Worm (Caenorhabditis elegans) whole organism, L1 larva: ENCODE results near the gene cyl-1.

ENCODE experiments used
- C16A3.4 ChIP-seq: fragments of 150-350 bp; optimal IDR thresholded peaks from 2 replicates; lab custom pipeline; 2014; ENCODE audit warnings: missing biosample characterization, missing genetic modification characterization
- C34B4.2 ChIP-seq: sonication (generic microtip); optimal IDR thresholded peaks from 2 replicates; lab custom pipeline; 2017; ENCODE audit warnings: mild to moderate bottlenecking, missing genetic modification characterization, missing compliant biosample characterization
- aha-1 ChIP-seq: fragments of 150-350 bp; optimal IDR thresholded peaks from 2 replicates; lab custom pipeline; 2014; ENCODE audit warnings: missing biosample characterization, missing genetic modification characterization
- aly-2 ChIP-seq: fragments of 150-350 bp; optimal IDR thresholded peaks from 2 replicates; lab custom pipeline; 2014; ENCODE audit warnings: missing biosample characterization, missing genetic modification characterization
- ama-1 ChIP-seq: fragments of 150-350 bp; optimal IDR thresholded peaks from 2 replicates; lab custom pipeline; 2014
- blmp-1 ChIP-seq: fragments of 150-350 bp; optimal IDR thresholded peaks from 2 replicates; lab custom pipeline; 2014; ENCODE audit warnings: missing biosample characterization, missing genetic modification characterization
- ceh-8 ChIP-seq: fragments of 200-800 bp; sonication (Bioruptor generic); optimal IDR thresholded peaks from 2 replicates; lab custom pipeline; 2018; ENCODE audit warnings: mild to moderate bottlenecking, missing genetic modification characterization, moderate library complexity, missing compliant biosample characterization
- ceh-82 ChIP-seq, 3 experiments: fragments of 150-350 bp in 1 of 3; sonication (generic microtip) in 2 of 3; optimal IDR thresholded peaks; 2 replicates each; lab custom pipeline; 2014 to 2017; ENCODE audit warnings: missing biosample characterization in 3 of 3, missing genetic modification characterization in 3 of 3
- ceh-88 ChIP-seq: fragments of 200-800 bp; sonication (Bioruptor generic); IDR thresholded peaks from 2 replicates; pipeline ENCODE4 v1.3.6; 2022; ENCODE audit warnings: missing genetic modification characterization, missing compliant biosample characterization
- ces-1 ChIP-seq: fragments of 150-350 bp; optimal IDR thresholded peaks from 2 replicates; lab custom pipeline; 2014; ENCODE audit warnings: missing biosample characterization, missing genetic modification reagents, missing genetic modification characterization
- efl-1 ChIP-seq, 4 experiments: fragments of 150-350 bp; optimal IDR thresholded peaks in 3 of 4; peaks in 1 of 4; 1 replicate in 1 of 4; 2 replicates in 3 of 4; lab custom pipeline; 2014; ENCODE audit warnings: missing biosample characterization in 2 of 4, missing genetic modification characterization in 2 of 4, missing genetic modification reagents in 2 of 4
- efl-3 ChIP-seq: fragments of 200-800 bp; sonication (Bioruptor generic); optimal IDR thresholded peaks from 2 replicates; lab custom pipeline; 2018; ENCODE audit warnings: mild to moderate bottlenecking, missing genetic modification characterization, missing compliant biosample characterization
- egl-13 ChIP-seq: sonication (generic microtip); optimal IDR thresholded peaks from 2 replicates; lab custom pipeline; 2016; ENCODE audit warnings: missing genotype, missing genetic modification reagents, missing genetic modification characterization, missing compliant biosample characterization
- egl-27 ChIP-seq, 2 experiments: fragments of 150-350 bp in 1 of 2; sonication (generic microtip); optimal IDR thresholded peaks; 3 replicates each; lab custom pipeline; 2017 to 2018; ENCODE audit warnings: missing biosample characterization in 2 of 2, missing genetic modification characterization in 2 of 2, missing genetic modification reagents in 2 of 2
- elt-2 ChIP-seq: sonication (generic microtip); optimal IDR thresholded peaks from 2 replicates; lab custom pipeline; 2016; ENCODE audit warnings: missing genetic modification characterization, mild to moderate bottlenecking, inconsistent platforms, missing compliant biosample characterization, missing genetic modification reagents
- elt-3 ChIP-seq, 6 experiments: fragments of 150-350 bp in 1 of 6; sonication (generic microtip); optimal IDR thresholded peaks; 2 replicates each; lab custom pipeline; 2017 to 2018; ENCODE audit warnings: missing biosample characterization in 6 of 6, missing genetic modification characterization in 6 of 6, inconsistent platforms in 1 of 6
- fkh-10 ChIP-seq: sonication (generic microtip); optimal IDR thresholded peaks from 2 replicates; lab custom pipeline; 2017; ENCODE audit warnings: missing biosample characterization, missing genetic modification reagents, missing genetic modification characterization
- fkh-4 ChIP-seq: sonication (generic microtip); optimal IDR thresholded peaks from 2 replicates; lab custom pipeline; 2016; ENCODE audit warnings: missing compliant biosample characterization, missing genetic modification characterization, borderline replicate concordance
- grh-1 ChIP-seq: fragments of 200-800 bp; sonication (Bioruptor generic); IDR thresholded peaks from 2 replicates; pipeline ENCODE4 v1.3.6; 2022; ENCODE audit warnings: missing genetic modification reagents, missing genetic modification characterization, missing compliant biosample characterization
- hlh-17 ChIP-seq: fragments of 200-800 bp; sonication (Bioruptor generic); optimal IDR thresholded peaks from 2 replicates; lab custom pipeline; 2018; ENCODE audit warnings: missing genetic modification characterization, mild to moderate bottlenecking, missing compliant biosample characterization, moderate library complexity, borderline replicate concordance
- lin-13 ChIP-seq: fragments of 150-350 bp; optimal IDR thresholded peaks from 2 replicates; lab custom pipeline; 2014; ENCODE audit warnings: missing biosample characterization, missing genetic modification reagents, missing genetic modification characterization
- lin-14 ChIP-seq: fragments of 200-800 bp; sonication (Bioruptor generic); optimal IDR thresholded peaks from 2 replicates; lab custom pipeline; 2018; ENCODE audit warnings: mild to moderate bottlenecking, missing genetic modification characterization, moderate library complexity, missing compliant biosample characterization
- lin-35 ChIP-seq, 2 experiments: fragments of 150-350 bp; optimal IDR thresholded peaks; 2 replicates each; lab custom pipeline; 2014; ENCODE audit warnings: missing biosample characterization in 2 of 2, missing genetic modification characterization in 2 of 2, missing genetic modification reagents in 2 of 2
- lsy-2 ChIP-seq, 2 experiments: fragments of 150-350 bp; optimal IDR thresholded peaks; 2 replicates each; lab custom pipeline; 2014; ENCODE audit warnings: missing biosample characterization in 2 of 2, missing genetic modification characterization in 2 of 2
- mef-2 ChIP-seq: fragments of 150-350 bp; optimal IDR thresholded peaks from 2 replicates; lab custom pipeline; 2014; ENCODE audit warnings: missing biosample characterization, missing genetic modification characterization
- nhr-12 ChIP-seq: sonication (generic microtip); optimal IDR thresholded peaks from 2 replicates; lab custom pipeline; 2017; ENCODE audit warnings: missing biosample characterization, missing genetic modification characterization
- nhr-19 ChIP-seq: fragments of 200-800 bp; sonication (Bioruptor generic); conservative IDR thresholded peaks from 2 replicates; pipeline ENCODE4 v1.3.6; 2022; ENCODE audit warnings: missing genetic modification characterization, missing compliant biosample characterization
- nhr-237 ChIP-seq: fragments of 150-350 bp; optimal IDR thresholded peaks from 2 replicates; lab custom pipeline; 2014; ENCODE audit warnings: missing biosample characterization, missing genetic modification characterization
- nhr-47 ChIP-seq: sonication (generic microtip); optimal IDR thresholded peaks from 2 replicates; lab custom pipeline; 2016; ENCODE audit warnings: mild to moderate bottlenecking, missing genetic modification characterization, moderate library complexity, missing compliant biosample characterization
- nhr-71 ChIP-seq: sonication (generic microtip); optimal IDR thresholded peaks from 2 replicates; lab custom pipeline; 2016; ENCODE audit warnings: mild to moderate bottlenecking, missing genetic modification characterization, moderate library complexity, missing compliant biosample characterization
- nhr-90 ChIP-seq: sonication (generic microtip); optimal IDR thresholded peaks from 2 replicates; lab custom pipeline; 2016; ENCODE audit warnings: mild to moderate bottlenecking, missing genetic modification characterization, missing compliant biosample characterization; ENCODE audit not compliant: poor library complexity
- pag-3 ChIP-seq: sonication (generic microtip); optimal IDR thresholded peaks from 2 replicates; lab custom pipeline; 2017; ENCODE audit warnings: missing genetic modification characterization, mild to moderate bottlenecking, missing compliant biosample characterization, antibody characterized with exemption, borderline replicate concordance; ENCODE audit not compliant: insufficient read depth
- pax-3 ChIP-seq: fragments of 200-800 bp; sonication (Bioruptor generic); optimal IDR thresholded peaks from 2 replicates; lab custom pipeline; 2018; ENCODE audit warnings: mild to moderate bottlenecking, missing genetic modification characterization, moderate library complexity, missing compliant biosample characterization
- sup-37 ChIP-seq: fragments of 200-800 bp; sonication (Bioruptor generic); optimal IDR thresholded peaks from 2 replicates; lab custom pipeline; 2018; ENCODE audit warnings: mild to moderate bottlenecking, missing genetic modification characterization, missing compliant biosample characterization
- swsn-7 ChIP-seq: sonication (generic microtip); optimal IDR thresholded peaks from 2 replicates; lab custom pipeline; 2016; ENCODE audit warnings: missing genetic modification characterization, missing compliant biosample characterization
- tbx-2 ChIP-seq: sonication (generic microtip); optimal IDR thresholded peaks from 2 replicates; lab custom pipeline; 2016; ENCODE audit warnings: missing genetic modification characterization, missing compliant biosample characterization
- tlp-1 ChIP-seq: fragments of 150-350 bp; optimal IDR thresholded peaks from 2 replicates; lab custom pipeline; 2014; ENCODE audit warnings: missing biosample characterization, missing genetic modification characterization
- unc-30 ChIP-seq: sonication (generic microtip); optimal IDR thresholded peaks from 2 replicates; lab custom pipeline; 2017; ENCODE audit warnings: missing biosample characterization, missing genetic modification characterization
- unc-62 ChIP-seq: fragments of 150-350 bp; optimal IDR thresholded peaks from 2 replicates; lab custom pipeline; 2014; ENCODE audit warnings: missing biosample characterization, missing genetic modification reagents, missing genetic modification characterization
- unc-86 ChIP-seq: sonication (generic microtip); optimal IDR thresholded peaks from 2 replicates; lab custom pipeline; 2016; ENCODE audit warnings: missing genetic modification characterization, missing compliant biosample characterization
- unc-98 ChIP-seq: fragments of 200-800 bp; sonication (Bioruptor generic); IDR thresholded peaks from 2 replicates; pipeline ENCODE4 v1.3.6; 2022; ENCODE audit warnings: missing genetic modification characterization, missing compliant biosample characterization
- vab-15 ChIP-seq: sonication (generic microtip); optimal IDR thresholded peaks from 2 replicates; lab custom pipeline; 2017; ENCODE audit warnings: missing genotype, mild to moderate bottlenecking, missing genetic modification characterization, missing compliant biosample characterization
- xbp-1 ChIP-seq: sonication (generic microtip); optimal IDR thresholded peaks from 2 replicates; lab custom pipeline; 2016; ENCODE audit warnings: missing genetic modification characterization, missing compliant biosample characterization
- ztf-11 ChIP-seq, 2 experiments: sonication (generic microtip); optimal IDR thresholded peaks; 2 replicates each; lab custom pipeline; 2016 to 2017; ENCODE audit warnings: missing genetic modification characterization in 2 of 2, missing biosample characterization in 1 of 2, missing compliant biosample characterization in 1 of 2

cyl-1 gene

DNA sequence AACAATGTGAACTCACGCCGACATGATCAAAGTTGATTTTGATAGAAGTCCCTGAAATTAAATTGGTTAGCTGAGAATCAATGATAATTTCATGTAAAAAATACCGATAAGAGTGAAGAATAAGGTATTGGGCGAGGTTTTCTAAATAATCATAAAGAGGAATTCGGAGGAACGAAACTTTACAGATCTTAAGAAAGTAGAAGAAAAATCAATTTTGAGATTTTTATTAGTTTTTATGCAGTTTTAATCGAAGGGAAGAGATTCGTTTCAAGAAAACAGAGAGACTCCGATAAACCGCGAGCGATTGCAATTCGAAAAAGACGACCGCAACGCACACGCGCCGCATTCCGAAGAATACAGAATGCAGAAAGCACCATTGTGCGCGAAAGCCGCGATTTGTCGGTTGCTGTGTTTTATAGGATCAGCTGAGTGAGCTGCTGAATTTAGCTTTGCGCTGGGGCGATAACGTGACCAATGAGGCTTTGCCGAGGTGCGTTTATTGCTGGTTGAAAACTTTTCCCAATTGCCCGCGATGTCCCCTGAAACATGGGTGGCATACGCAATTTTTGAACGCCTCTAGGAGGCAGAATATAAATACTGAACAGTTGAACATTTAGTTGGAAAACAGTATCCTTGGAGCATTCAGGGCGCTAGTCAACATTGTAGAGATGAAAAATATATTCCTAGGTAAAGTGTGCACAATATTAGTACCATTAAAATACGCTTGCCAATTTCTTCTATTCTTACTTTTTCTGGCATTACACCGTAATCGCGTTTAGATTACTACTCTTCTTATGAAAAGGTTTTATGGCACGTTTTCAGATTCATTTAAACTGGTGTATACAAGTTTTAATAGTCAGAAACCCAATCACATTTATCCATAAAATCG is 13.6 kb downstream of the cyl-1 start, which contains the start of gene snr-4 (continued):
- TF ChIP-seq elt-3 (tag; optimal IDR thresholded peaks at IDR 0.05; lab: Kevin White, UChicago), result peak in 5 of 6 experiments; percentile 30 to 96 (median 93)
- TF ChIP-seq C34B4.2 (tag; lab: Kevin White, UChicago), result peak; percentile 23
- TF ChIP-seq unc-30 (tag; lab: Kevin White, UChicago), result no peak
- TF ChIP-seq unc-62 (GFP tag; lab: Kevin White, UChicago), result peak; percentile 60
- TF ChIP-seq egl-13 (tag; lab: Kevin White, UChicago), result peak; percentile 94
- peak; percentile 98 for TF ChIP-seq nhr-90 (tag; lab: Kevin White, UChicago)
- TF ChIP-seq efl-3 (GFP tag; lab: Kevin White, UChicago), result peak; percentile 68
- peak; percentile 93 for TF ChIP-seq xbp-1
- TF ChIP-seq ztf-11 (tag; optimal IDR thresholded peaks at IDR 0.05; lab: Kevin White, UChicago), result peak in 1 of 2 experiments; percentile 91
- no peak for TF ChIP-seq tlp-1 (tag; lab: Kevin White, UChicago)
- TF ChIP-seq nhr-19 (GFP tag; lab: Robert Waterston, UW), result peak; percentile 98

DNA sequence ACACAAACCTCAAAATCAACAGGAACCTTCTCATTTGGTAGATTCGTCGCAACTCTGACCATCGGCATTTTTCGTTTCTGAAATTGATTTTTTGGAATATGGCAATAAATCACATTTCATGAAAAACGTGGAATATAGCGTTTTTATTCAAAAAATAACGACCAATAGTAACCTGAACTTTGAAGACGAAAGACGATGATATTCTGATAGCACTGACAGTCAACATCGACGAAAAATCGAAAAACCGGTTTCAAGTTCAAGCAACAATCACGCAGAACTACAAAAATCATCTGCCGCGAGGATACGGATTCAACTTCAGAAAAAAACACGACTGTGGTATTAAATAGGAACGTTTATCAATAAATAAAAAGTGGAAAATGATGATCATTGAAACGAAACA is 15.3 kb downstream of the cyl-1 start, which contains the start of gene mif-2:
Gene mif-2 (minus strand): TSS at position 281 of the 400 bp plus-strand sequence.
- TF ChIP-seq lin-35 (GFP tag; optimal IDR thresholded peaks at IDR 0.05; lab: Kevin White, UChicago) (peak in 1 of 2 experiments; percentile 21), nhr-237 (tag; lab: Kevin White, UChicago) (no peak), pax-3 (no peak), sup-37 (no peak), vab-15 (tag; lab: Kevin White, UChicago) (no peak), swsn-7 (tag; lab: Kevin White, UChicago) (no peak), pag-3 (tag; lab: Kevin White, UChicago) (no peak), nhr-12 (tag; lab: Kevin White, UChicago) (no peak), unc-62 (GFP tag; lab: Kevin White, UChicago) (no peak), elt-3 (tag; optimal IDR thresholded peaks at IDR 0.05; lab: Kevin White, UChicago) (peak in 1 of 6 experiments; percentile 63), ama-1 (lab: Kevin White, UChicago) (peak; percentile 62), aha-1 (tag; lab: Kevin White, UChicago) (no peak), xbp-1 (no peak), nhr-90 (tag; lab: Kevin White, UChicago) (peak; percentile 9), lin-14 (GFP tag; lab: Kevin White, UChicago) (peak; percentile 20), egl-27 (tag; optimal IDR thresholded peaks at IDR 0.05; lab: Kevin White, UChicago) (no peak), lsy-2 (tag; optimal IDR thresholded peaks at IDR 0.05; lab: Kevin White, UChicago) (no peak), unc-86 (tag; lab: Kevin White, UChicago) (no peak), ceh-88 (no peak), efl-1 (optimal IDR thresholded peaks at IDR 0.05; lab: Kevin White, UChicago) (peak in 1 of 2 experiments; percentile 6), efl-1 (GFP tag; optimal IDR thresholded peaks at IDR 0.05 in 1 of 2; lab: Kevin White, UChicago) (peak in 1 of 2 experiments; percentile 6), ces-1 (GFP tag; lab: Kevin White, UChicago) (no peak), ceh-8 (GFP tag; lab: Kevin White, UChicago) (no peak), fkh-4 (tag; lab: Kevin White, UChicago) (no peak), lin-13 (GFP tag; lab: Kevin White, UChicago) (no peak), elt-2 (tag; lab: Kevin White, UChicago) (no peak), grh-1 (GFP tag; lab: Robert Waterston, UW) (0 out of 2 replicates have a peak, but pooled peaks have one; percentile 20)

DNA sequence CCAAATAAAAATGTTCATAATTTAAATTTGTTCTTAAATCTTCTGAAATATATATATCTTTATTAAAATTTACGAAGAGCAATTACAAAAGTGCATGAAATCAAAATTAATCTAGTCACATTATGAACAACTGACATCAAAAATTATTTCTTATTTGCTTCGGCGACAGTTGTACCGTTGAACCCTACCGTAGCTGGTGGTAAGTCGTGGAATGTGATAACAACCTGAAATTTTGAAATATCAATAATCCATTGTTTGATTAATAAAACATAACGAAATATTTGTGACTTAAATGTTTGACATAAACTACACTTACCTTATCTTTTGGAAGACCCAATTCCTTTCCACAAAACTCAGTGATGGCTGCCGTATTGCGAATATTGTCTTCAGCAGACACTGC is 16.8 kb downstream of the cyl-1 start:
- TF ChIP-seq hlh-17 (GFP tag; lab: Kevin White, UChicago), result no peak
- TF ChIP-seq blmp-1 (tag; lab: Kevin White, UChicago), result no peak
- no peak for TF ChIP-seq mef-2 (tag; lab: Kevin White, UChicago)
- TF ChIP-seq lin-13 (GFP tag; lab: Kevin White, UChicago), result no peak
- TF ChIP-seq ztf-11 (tag; optimal IDR thresholded peaks at IDR 0.05; lab: Kevin White, UChicago), result no peak
- TF ChIP-seq ama-1 (lab: Kevin White, UChicago), result no peak
- TF ChIP-seq unc-98 (GFP tag; lab: Robert Waterston, UW), result no peak
- TF ChIP-seq nhr-71 (tag; lab: Kevin White, UChicago), result peak; percentile 29
- no peak for TF ChIP-seq nhr-19 (GFP tag; lab: Robert Waterston, UW)
- no peak for TF ChIP-seq xbp-1
- no peak for TF ChIP-seq fkh-10
- no peak for TF ChIP-seq aly-2 (tag; lab: Kevin White, UChicago)
- TF ChIP-seq C16A3.4 (tag; lab: Kevin White, UChicago), result no peak
- TF ChIP-seq ceh-88, result no peak
- TF ChIP-seq nhr-90 (tag; lab: Kevin White, UChicago), result peak; percentile 39
- TF ChIP-seq tbx-2 (tag; lab: Kevin White, UChicago), result no peak
- TF ChIP-seq elt-2 (tag; lab: Kevin White, UChicago), result peak; percentile 82
- TF ChIP-seq nhr-47, result no peak
- TF ChIP-seq efl-3 (GFP tag; lab: Kevin White, UChicago), result no peak
- TF ChIP-seq ceh-82 (tag; optimal IDR thresholded peaks at IDR 0.05; lab: Kevin White, UChicago), result no peak
